Worm (Caenorhabditis elegans): Measurements from ENCODE around the gene T02D1.9.

T02D1.9 gene

DNA sequence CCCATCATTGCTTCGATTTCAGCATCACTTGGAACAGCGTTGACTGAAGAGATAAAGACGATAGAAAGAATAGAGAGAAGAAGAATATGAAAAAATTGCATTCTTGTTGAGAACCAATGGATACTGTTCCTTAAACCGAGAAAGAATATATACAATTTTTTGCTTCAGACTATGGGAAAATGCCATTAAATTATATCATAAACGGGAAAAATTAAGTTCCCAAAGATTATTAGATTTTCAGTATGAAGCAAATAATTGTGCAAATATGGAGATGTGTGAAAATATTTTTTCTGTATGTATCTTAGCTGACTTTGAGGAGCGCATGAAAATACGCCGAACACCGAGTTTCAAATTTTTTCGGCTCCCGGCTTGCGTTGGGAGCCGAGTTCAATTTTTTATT is at the start of gene T02D1.9:
TSS of gene T02D1.9 (minus strand) at position 101 of the 400 bp plus-strand sequence.
- TF ChIP-seq ceh-48 (tag; optimal IDR thresholded peaks at IDR 0.05) (no peak), odd-2 (tag; optimal IDR thresholded peaks at IDR 0.05) (no peak), F13H6.1 (tag; optimal IDR thresholded peaks at IDR 0.05) (no peak), ceh-19 (GFP tag; optimal IDR thresholded peaks at IDR 0.05) (no peak), eyg-1 (tag; optimal IDR thresholded peaks at IDR 0.05) (no peak), che-1 (tag; optimal IDR thresholded peaks at IDR 0.05) (no peak), dve-1 (tag; optimal IDR thresholded peaks at IDR 0.05) (no peak)

- no peak for TF ChIP-seq ceh-24 (tag; optimal IDR thresholded peaks at IDR 0.05)
- TF ChIP-seq fkh-6 (tag; optimal IDR thresholded peaks at IDR 0.05) = no peak
- TF ChIP-seq sox-2 (GFP tag; IDR thresholded peaks at IDR 0.05) = no peak
- no peak for TF ChIP-seq ceh-22 (tag; optimal IDR thresholded peaks at IDR 0.05)
- no peak for TF ChIP-seq pag-3 (tag; optimal IDR thresholded peaks at IDR 0.05; ENCODE audit: borderline replicate concordance)
- no peak for TF ChIP-seq ets-4 (tag; optimal IDR thresholded peaks at IDR 0.05)
- no peak for TF ChIP-seq lim-6 (tag; optimal IDR thresholded peaks at IDR 0.05)
- no peak for TF ChIP-seq unc-42 (tag; optimal IDR thresholded peaks at IDR 0.05)
- no peak for TF ChIP-seq tbx-7 (tag; optimal IDR thresholded peaks at IDR 0.05)
- TF ChIP-seq K09A11.1 (tag; optimal IDR thresholded peaks at IDR 0.05; ENCODE audit: insufficient read depth) = no peak
- TF ChIP-seq elt-2 (tag; optimal IDR thresholded peaks at IDR 0.05) = no peak
- TF ChIP-seq ceh-18 (tag; optimal IDR thresholded peaks at IDR 0.05) = no peak
- no peak for TF ChIP-seq T23F11.4 (GFP tag; optimal IDR thresholded peaks at IDR 0.05)
- no peak for TF ChIP-seq pat-9 (tag; optimal IDR thresholded peaks at IDR 0.05)
- no peak for TF ChIP-seq ceh-2 (tag; optimal IDR thresholded peaks at IDR 0.05)
- no peak for TF ChIP-seq odd-2 (tag; optimal IDR thresholded peaks at IDR 0.05)
- no peak for TF ChIP-seq hlh-30 (tag; optimal IDR thresholded peaks at IDR 0.05; ENCODE audit: insufficient read depth)
Observed at ce11 chrIV:17453996-17454395, 46.6 kb upstream of the T02D1.9 start.

DNA sequence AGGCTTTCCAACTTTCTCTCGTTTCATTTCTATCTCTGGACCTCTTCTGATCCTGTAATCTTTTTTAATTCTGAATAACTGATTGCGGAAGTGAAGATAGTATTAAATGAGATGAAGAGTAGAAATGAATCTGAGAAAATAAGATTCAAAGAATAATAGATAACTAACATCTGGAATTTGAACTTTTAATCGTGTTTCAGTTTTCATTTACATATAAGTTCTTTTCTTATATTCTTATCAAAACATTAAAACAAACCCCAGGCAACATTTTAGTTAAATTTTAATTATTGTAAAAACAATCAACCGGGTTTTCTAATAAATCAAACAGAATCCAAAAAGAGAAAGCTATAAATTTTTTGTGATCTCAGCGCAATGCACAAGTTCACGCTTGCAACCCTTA is 45.8 kb upstream of the T02D1.9 start:
- TF ChIP-seq tbx-2 (tag; optimal IDR thresholded peaks at IDR 0.05) (no peak), ceh-2 (tag; optimal IDR thresholded peaks at IDR 0.05) (no peak), Y22D7AL.16 (tag; optimal IDR thresholded peaks at IDR 0.05) (no peak), pha-2 (tag; optimal IDR thresholded peaks at IDR 0.05) (no peak)

- TF ChIP-seq sox-4 (tag; optimal IDR thresholded peaks at IDR 0.05) (no peak), pros-1 (tag; optimal IDR thresholded peaks at IDR 0.05) (no peak), nfya-1 (tag; optimal IDR thresholded peaks at IDR 0.05) (no peak), ttx-3 (tag; optimal IDR thresholded peaks at IDR 0.05) (no peak)
Observed at ce11 chrIV:17450443-17450842, 43.1 kb upstream of the T02D1.9 start, which contains the start of gene F11E6.8. Gene F11E6.8 (minus strand): TSS chrIV:17450543.

ce11 chrIV:17448319-17448718 is 40.9 kb upstream of the T02D1.9 start:
- TF ChIP-seq fax-1 (tag; optimal IDR thresholded peaks at IDR 0.05) (no peak), ttx-3 (tag; optimal IDR thresholded peaks at IDR 0.05) (no peak), ceh-19 (GFP tag; optimal IDR thresholded peaks at IDR 0.05) (no peak), F13H6.1 (tag; optimal IDR thresholded peaks at IDR 0.05) (no peak), Y22D7AL.16 (tag; optimal IDR thresholded peaks at IDR 0.05) (no peak), unc-3 (GFP tag; conservative IDR thresholded peaks at IDR 0.05) (no peak), unc-3 (tag; optimal IDR thresholded peaks at IDR 0.05) (no peak)

DNA sequence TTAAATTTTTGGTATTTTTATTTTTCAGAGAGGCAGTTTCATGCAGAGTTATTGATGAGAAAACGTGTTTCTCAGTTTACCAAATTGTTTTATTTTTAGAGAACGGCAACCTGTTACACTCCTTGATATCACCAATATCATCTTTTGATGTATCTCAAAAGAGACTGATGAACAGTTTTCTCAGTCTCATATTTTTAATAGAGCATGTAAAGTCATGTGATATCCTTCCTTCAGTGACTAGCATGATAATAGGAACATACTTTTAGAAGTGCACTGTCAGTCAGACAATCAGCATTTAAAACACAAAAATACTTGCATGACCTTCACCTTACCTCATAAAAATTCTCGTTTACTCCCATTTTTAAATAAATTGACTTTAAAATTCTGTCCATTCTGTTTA is 35.1 kb upstream of the T02D1.9 start, which contains the start of gene F11E6.11:
TSS of gene F11E6.11 (plus strand) at position 325 of the 400 bp plus-strand sequence.
- TF ChIP-seq nhr-11 (tag; optimal IDR thresholded peaks at IDR 0.05) (no peak), pag-3 (tag; optimal IDR thresholded peaks at IDR 0.05; ENCODE audit: borderline replicate concordance) (no peak), odd-2 (tag; optimal IDR thresholded peaks at IDR 0.05) (no peak), ceh-34 (tag; optimal IDR thresholded peaks at IDR 0.05) (no peak), ets-4 (tag; optimal IDR thresholded peaks at IDR 0.05) (no peak), zip-5 (tag; optimal IDR thresholded peaks at IDR 0.05) (no peak), syd-9 (tag; optimal IDR thresholded peaks at IDR 0.05) (no peak), hlh-6 (tag; optimal IDR thresholded peaks at IDR 0.05) (no peak), rnt-1 (tag; optimal IDR thresholded peaks at IDR 0.05) (no peak), unc-3 (GFP tag; conservative IDR thresholded peaks at IDR 0.05) (no peak), unc-3 (tag; optimal IDR thresholded peaks at IDR 0.05) (no peak), unc-42 (tag; optimal IDR thresholded peaks at IDR 0.05) (no peak), ahr-1 (tag; optimal IDR thresholded peaks at IDR 0.05) (no peak), fax-1 (tag; optimal IDR thresholded peaks at IDR 0.05) (no peak), elt-4 (tag; optimal IDR thresholded peaks at IDR 0.05) (no peak), tbx-7 (tag; optimal IDR thresholded peaks at IDR 0.05) (no peak), C08G9.2 (tag; optimal IDR thresholded peaks at IDR 0.05) (no peak)

Measured in whole organism, late embryonic.